Fruit fly (Drosophila melanogaster): ENCODE data around the gene ninaD.

DNA sequence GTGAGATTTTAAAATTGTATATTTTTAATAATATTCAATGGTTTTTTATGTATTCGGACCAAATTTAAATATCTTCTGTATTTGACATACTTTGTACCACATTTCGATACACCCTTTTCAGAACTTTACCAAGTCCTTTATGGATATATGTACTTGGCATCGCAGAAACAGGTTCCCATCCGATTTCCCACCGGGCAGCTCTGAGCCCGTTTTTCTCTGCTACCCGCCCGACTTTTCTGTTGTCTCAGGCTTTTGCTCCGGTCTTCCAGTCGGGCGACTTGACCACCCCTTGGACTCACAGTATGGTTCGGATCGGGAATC, 40.8 kb downstream of the ninaD start:
- TF ChIP-seq pad (GFP tag; optimal IDR thresholded peaks at IDR 0.05), result no peak
- no peak for TF ChIP-seq CG14711 (tag; optimal IDR thresholded peaks at IDR 0.05)
- no peak for TF ChIP-seq Crg-1 (GFP tag; optimal IDR thresholded peaks at IDR 0.05)
- no peak for TF ChIP-seq Hr96 (GFP tag; optimal IDR thresholded peaks at IDR 0.05)
- no peak for TF ChIP-seq cnc (optimal IDR thresholded peaks at IDR 0.05)
- TF ChIP-seq Mnt (GFP tag; optimal IDR thresholded peaks at IDR 0.05), result no peak
- TF ChIP-seq CG1620 (GFP tag; optimal IDR thresholded peaks at IDR 0.05), result no peak
- TF ChIP-seq kay (GFP tag; ENCODE audit: borderline replicate concordance), result no peak
- no peak for TF ChIP-seq CG5204 (GFP tag; optimal IDR thresholded peaks at IDR 0.05)
- TF ChIP-seq tj (GFP tag; optimal IDR thresholded peaks at IDR 0.05), result no peak
- TF ChIP-seq CG33017 (tag; optimal IDR thresholded peaks at IDR 0.05), result no peak
- no peak for TF ChIP-seq CG11617 (GFP tag; optimal IDR thresholded peaks at IDR 0.05)
